Fruit fly (Drosophila melanogaster) whole organism, embryonic: Measurements from ENCODE around the gene psh.

Experiments
- Ada2b ChIP-seq: fragments of 200-800 bp; sonication (Bioruptor generic); IDR thresholded peaks from 2 replicates; pipeline ENCODE4 v1.3.6; 2022; ENCODE audit warnings: missing biosample characterization, missing genetic modification characterization
- Adf1 ChIP-seq: fragments of 200-800 bp; sonication (Bioruptor generic); IDR thresholded peaks from 2 replicates; pipeline ENCODE4 v1.3.6; 2022; ENCODE audit warnings: missing biosample characterization, missing genetic modification characterization
- Asciz ChIP-seq: fragments of 200-800 bp; sonication (Bioruptor generic); optimal IDR thresholded peaks from 2 replicates; lab custom pipeline; 2017; ENCODE audit warnings: missing biosample characterization, mild to moderate bottlenecking, missing genetic modification characterization, missing genetic modification reagents
- BEAF-32 ChIP-seq: fragments of 200-800 bp; sonication (Bioruptor generic); optimal IDR thresholded peaks from 3 replicates; lab custom pipeline; 2017; ENCODE audit warnings: missing biosample characterization, missing genetic modification characterization, mild to moderate bottlenecking, moderate library complexity, missing genetic modification reagents
- CG10321 ChIP-seq: fragments of 200-800 bp; sonication (Bioruptor generic); IDR thresholded peaks from 2 replicates; pipeline ENCODE4 v1.3.6; 2022; ENCODE audit warnings: missing biosample characterization, missing genetic modification characterization
- CG11695 ChIP-seq: fragments of 200-800 bp; sonication (Bioruptor generic); IDR thresholded peaks from 3 replicates; pipeline ENCODE4 v1.3.6; 2022; ENCODE audit warnings: missing biosample characterization, missing genetic modification characterization
- CG12071 ChIP-seq: fragments of 200-800 bp; sonication (Bioruptor generic); optimal IDR thresholded peaks from 3 replicates; lab custom pipeline; 2018; ENCODE audit warnings: missing biosample characterization, mild to moderate bottlenecking, missing genetic modification characterization
- CG12659 ChIP-seq: fragments of 200-800 bp; sonication (Bioruptor generic); optimal IDR thresholded peaks from 3 replicates; lab custom pipeline; 2017; ENCODE audit warnings: mild to moderate bottlenecking, missing biosample characterization, missing genetic modification reagents, missing genetic modification characterization
- CG13123 ChIP-seq: fragments of 200-800 bp; sonication (Bioruptor generic); optimal IDR thresholded peaks from 2 replicates; lab custom pipeline; 2016; ENCODE audit warnings: missing biosample characterization, missing genetic modification characterization
- CG14667 ChIP-seq: fragments of 200-800 bp; sonication (Bioruptor generic); IDR thresholded peaks from 2 replicates; pipeline ENCODE4 v1.3.6; 2022; ENCODE audit warnings: missing biosample characterization, missing genetic modification characterization
- CG1529 ChIP-seq: fragments of 200-800 bp; sonication (Bioruptor generic); optimal IDR thresholded peaks from 3 replicates; lab custom pipeline; 2018; ENCODE audit warnings: missing biosample characterization, missing genetic modification characterization
- CG16813 ChIP-seq: fragments of 200-800 bp; sonication (Bioruptor generic); IDR thresholded peaks from 3 replicates; pipeline ENCODE4 v1.3.6; 2022; ENCODE audit warnings: missing biosample characterization, missing genetic modification characterization; ENCODE audit not compliant: partially characterized antibody
- CG16863 ChIP-seq: fragments of 200-800 bp; sonication (Bioruptor generic); optimal IDR thresholded peaks from 3 replicates; lab custom pipeline; 2016; ENCODE audit warnings: missing biosample characterization, missing genetic modification characterization
- CG18262 ChIP-seq: fragments of 200-800 bp; optimal IDR thresholded peaks from 3 replicates; lab custom pipeline; 2019; ENCODE audit warnings: missing biosample characterization, mild to moderate bottlenecking, missing genetic modification characterization, moderate library complexity
- CG2678 ChIP-seq: fragments of 200-800 bp; sonication (Bioruptor generic); optimal IDR thresholded peaks from 3 replicates; lab custom pipeline; 2019; ENCODE audit warnings: missing biosample characterization, mild to moderate bottlenecking, missing genetic modification characterization, moderate library complexity
- CG31441 ChIP-seq: fragments of 200-800 bp; sonication (Bioruptor generic); IDR thresholded peaks from 2 replicates; pipeline ENCODE4 v1.3.6; 2022; ENCODE audit warnings: missing biosample characterization, missing genetic modification characterization
- CG32767 ChIP-seq: fragments of 200-800 bp; sonication (Bioruptor generic); IDR thresholded peaks from 2 replicates; pipeline ENCODE4 v1.3.6; 2022; ENCODE audit warnings: missing biosample characterization, missing genetic modification characterization
- CG3281 ChIP-seq: fragments of 200-800 bp; sonication (Bioruptor generic); optimal IDR thresholded peaks from 3 replicates; lab custom pipeline; 2017; ENCODE audit warnings: missing biosample characterization, mild to moderate bottlenecking, missing genetic modification characterization
- CG4424 ChIP-seq: fragments of 200-800 bp; sonication (Bioruptor generic); optimal IDR thresholded peaks from 3 replicates; lab custom pipeline; 2016; ENCODE audit warnings: missing biosample characterization, missing genetic modification characterization
- CG8281 ChIP-seq: fragments of 200-800 bp; sonication (Bioruptor generic); optimal IDR thresholded peaks from 2 replicates; lab custom pipeline; 2018; ENCODE audit warnings: missing biosample characterization, mild to moderate bottlenecking, missing genetic modification characterization, moderate library complexity
- CG8290 ChIP-seq, 3 experiments: fragments of 200-800 bp; sonication (Bioruptor generic); optimal IDR thresholded peaks; 2 replicates each; lab custom pipeline; 2016 to 2019; ENCODE audit warnings: missing biosample characterization in 3 of 3, missing genetic modification characterization in 3 of 3, mild to moderate bottlenecking in 2 of 3, moderate library complexity in 1 of 3
- CG9437 ChIP-seq: fragments of 200-800 bp; sonication (Bioruptor generic); optimal IDR thresholded peaks from 2 replicates; lab custom pipeline; 2018; ENCODE audit warnings: missing biosample characterization, mild to moderate bottlenecking, missing genetic modification characterization
- CHES-1-like ChIP-seq: fragments of 200-800 bp; sonication (Bioruptor generic); optimal IDR thresholded peaks from 2 replicates; lab custom pipeline; 2016; ENCODE audit warnings: missing biosample characterization, missing genetic modification characterization
- Camta ChIP-seq: fragments of 200-800 bp; sonication (Bioruptor generic); optimal IDR thresholded peaks from 2 replicates; lab custom pipeline; 2016; ENCODE audit warnings: missing biosample characterization, missing genetic modification characterization
- Deaf1 ChIP-seq: fragments of 200-800 bp; optimal IDR thresholded peaks from 3 replicates; lab custom pipeline; 2019; ENCODE audit warnings: missing biosample characterization, mild to moderate bottlenecking, missing genetic modification characterization, moderate library complexity
- Dek ChIP-seq: fragments of 200-800 bp; sonication (Bioruptor generic); optimal IDR thresholded peaks from 3 replicates; lab custom pipeline; 2019; ENCODE audit warnings: missing biosample characterization, mild to moderate bottlenecking, missing genetic modification characterization, moderate library complexity
- HLH4C ChIP-seq: fragments of 200-800 bp; sonication (Bioruptor generic); IDR thresholded peaks from 3 replicates; pipeline ENCODE4 v1.3.6; 2022; ENCODE audit warnings: missing biosample characterization, missing genetic modification characterization; ENCODE audit not compliant: partially characterized antibody
- MESR4 ChIP-seq: fragments of 200-800 bp; sonication (Bioruptor generic); optimal IDR thresholded peaks from 2 replicates; lab custom pipeline; 2018; ENCODE audit warnings: missing biosample characterization, mild to moderate bottlenecking, missing genetic modification characterization, moderate library complexity
- PHDP ChIP-seq: fragments of 200-800 bp; sonication (Bioruptor generic); optimal IDR thresholded peaks from 3 replicates; lab custom pipeline; 2018; ENCODE audit warnings: missing biosample characterization, mild to moderate bottlenecking, missing genetic modification characterization, moderate library complexity
- Side ChIP-seq: fragments of 200-800 bp; sonication (Bioruptor generic); optimal IDR thresholded peaks from 2 replicates; lab custom pipeline; 2016; ENCODE audit warnings: missing biosample characterization, missing genetic modification characterization
- Sry-δ ChIP-seq: fragments of 200-800 bp; sonication (Bioruptor generic); optimal IDR thresholded peaks from 2 replicates; lab custom pipeline; 2016; ENCODE audit warnings: missing biosample characterization, missing genetic modification characterization
- YL-1 ChIP-seq: fragments of 200-800 bp; sonication (Bioruptor generic); optimal IDR thresholded peaks from 3 replicates; lab custom pipeline; 2017; ENCODE audit warnings: missing biosample characterization, mild to moderate bottlenecking, missing genetic modification characterization
- al ChIP-seq: fragments of 200-800 bp; sonication (Bioruptor generic); IDR thresholded peaks from 2 replicates; pipeline ENCODE4 v1.3.6; 2022; ENCODE audit warnings: missing biosample characterization, missing genetic modification characterization
- amos ChIP-seq: fragments of 200-800 bp; sonication (Bioruptor generic); IDR thresholded peaks from 2 replicates; pipeline ENCODE4 v1.3.6; 2022; ENCODE audit warnings: missing biosample characterization, missing genetic modification characterization; ENCODE audit not compliant: partially characterized antibody
- bbx ChIP-seq: fragments of 200-800 bp; sonication (Bioruptor generic); IDR thresholded peaks from 2 replicates; pipeline ENCODE4 v1.3.6; 2022; ENCODE audit warnings: missing biosample characterization, missing genetic modification characterization; ENCODE audit not compliant: partially characterized antibody
- dpn ChIP-seq, 2 experiments: fragments of 200-800 bp; sonication (Bioruptor generic); optimal IDR thresholded peaks; 3 replicates each; lab custom pipeline; 2016; ENCODE audit warnings: missing biosample characterization in 2 of 2, missing genetic modification characterization in 2 of 2
- gce ChIP-seq: fragments of 200-800 bp; sonication (Bioruptor generic); IDR thresholded peaks from 3 replicates; pipeline ENCODE4 v1.3.6; 2022; ENCODE audit warnings: missing biosample characterization, missing genetic modification characterization
- gsb ChIP-seq: fragments of 200-800 bp; sonication (Bioruptor generic); IDR thresholded peaks from 2 replicates; pipeline ENCODE4 v1.3.6; 2022; ENCODE audit warnings: missing biosample characterization, missing genetic modification characterization
- ham ChIP-seq: fragments of 200-800 bp; sonication (Bioruptor generic); IDR thresholded peaks from 2 replicates; pipeline ENCODE4 v1.3.6; 2022; ENCODE audit warnings: missing biosample characterization, missing genetic modification characterization
- her ChIP-seq: fragments of 200-800 bp; sonication (Bioruptor generic); optimal IDR thresholded peaks from 2 replicates; lab custom pipeline; 2016; ENCODE audit warnings: missing biosample characterization, missing genetic modification characterization
- insv ChIP-seq, 2 experiments: fragments of 200-800 bp; sonication (Bioruptor generic); optimal IDR thresholded peaks; 3 replicates each; lab custom pipeline; 2016 to 2018; ENCODE audit warnings: missing biosample characterization in 2 of 2, missing genetic modification characterization in 2 of 2
- jigr1 ChIP-seq: fragments of 200-800 bp; sonication (Bioruptor generic); IDR thresholded peaks from 3 replicates; pipeline ENCODE4 v1.3.6; 2022; ENCODE audit warnings: missing biosample characterization, missing genetic modification characterization
- kah ChIP-seq: fragments of 200-800 bp; sonication (Bioruptor generic); optimal IDR thresholded peaks from 2 replicates; lab custom pipeline; 2018; ENCODE audit warnings: missing biosample characterization, mild to moderate bottlenecking, missing genetic modification characterization
- lilli ChIP-seq: fragments of 200-800 bp; sonication (Bioruptor generic); optimal IDR thresholded peaks from 3 replicates; lab custom pipeline; 2016; ENCODE audit warnings: missing biosample characterization, missing genetic modification characterization
- lmd ChIP-seq: fragments of 200-800 bp; sonication (Bioruptor generic); IDR thresholded peaks from 2 replicates; pipeline ENCODE4 v1.3.6; 2022; ENCODE audit warnings: missing biosample characterization, missing genetic modification characterization
- maf-S ChIP-seq: fragments of 200-800 bp; sonication (Bioruptor generic); optimal IDR thresholded peaks from 2 replicates; lab custom pipeline; 2016; ENCODE audit warnings: missing biosample characterization, missing genetic modification characterization
- pb ChIP-seq: fragments of 200-800 bp; sonication (Bioruptor generic); optimal IDR thresholded peaks from 3 replicates; lab custom pipeline; 2016; ENCODE audit warnings: missing biosample characterization, missing genetic modification characterization
- ro ChIP-seq: fragments of 200-800 bp; sonication (Bioruptor generic); IDR thresholded peaks from 2 replicates; pipeline ENCODE4 v1.3.6; 2022; ENCODE audit warnings: missing biosample characterization, missing genetic modification characterization
- run ChIP-seq: fragments of 200-800 bp; sonication (Bioruptor generic); optimal IDR thresholded peaks from 3 replicates; lab custom pipeline; 2018; ENCODE audit warnings: missing biosample characterization, mild to moderate bottlenecking, missing genetic modification characterization
- sd ChIP-seq: fragments of 200-800 bp; sonication (Bioruptor generic); optimal IDR thresholded peaks from 3 replicates; lab custom pipeline; 2018; ENCODE audit warnings: missing biosample characterization, mild to moderate bottlenecking, missing genetic modification characterization, moderate library complexity

Gene psh

DNA sequence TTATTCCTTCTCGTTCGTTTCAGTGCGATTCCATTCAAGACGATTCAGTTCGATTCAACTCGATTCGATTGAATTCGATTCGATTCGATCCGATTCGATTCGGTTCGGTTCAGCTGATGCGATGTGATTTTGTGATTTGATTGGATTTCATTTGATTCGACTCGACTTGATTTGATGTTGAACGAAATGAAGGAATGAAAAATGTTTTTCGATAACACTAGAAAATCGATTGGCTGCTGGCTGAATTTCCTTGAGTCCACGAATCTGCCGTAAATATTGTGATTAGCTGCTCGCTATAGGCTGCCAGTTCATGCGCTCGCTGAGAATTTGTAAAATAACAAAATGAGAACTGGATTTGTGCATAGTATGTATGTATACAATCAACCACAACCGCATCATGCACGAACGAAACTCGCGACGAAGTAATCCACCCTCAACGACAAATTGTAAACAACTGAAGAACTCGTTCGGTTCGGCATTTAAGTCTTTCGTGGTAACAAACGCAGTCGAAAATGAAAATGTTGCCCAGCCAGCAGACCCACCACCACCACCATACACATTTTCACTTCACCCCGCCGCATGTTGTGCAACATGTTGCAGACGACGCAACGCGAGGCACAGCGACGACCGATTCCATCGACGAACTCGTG, 18.4 kb upstream of the psh start, which contains the start of gene Wnt5 (continued):
- TF ChIP-seq Deaf1, result peak; percentile 92
- peak; percentile 56 for TF ChIP-seq CG12659 (GFP tag; lab: Kevin White, UChicago)
- peak; percentile 15 for TF ChIP-seq sd
- peak; percentile 67; the same call in 1 of the 2 replicates for TF ChIP-seq CG32767 (GFP tag; lab: Robert Waterston, UW)
- TF ChIP-seq Dek (tag; lab: Kevin White, UChicago), result no peak
- no peak for TF ChIP-seq CG13123 (GFP tag; lab: Kevin White, UChicago)
- TF ChIP-seq CG4424 (GFP tag; lab: Kevin White, UChicago), result no peak
- TF ChIP-seq dpn (GFP tag; optimal IDR thresholded peaks at IDR 0.05; lab: Kevin White, UChicago), result no peak
- TF ChIP-seq lmd, result no peak
- peak; percentile 22; the same call in 1 of the 3 replicates for TF ChIP-seq gce
- TF ChIP-seq CG31441, result no peak; the same call in 1 of the 2 replicates
- no peak for TF ChIP-seq Side (GFP tag; lab: Kevin White, UChicago)
- peak; percentile 57 for TF ChIP-seq bbx (GFP tag; lab: Robert Waterston, UW)
- no peak for TF ChIP-seq BEAF-32 (GFP tag; lab: Kevin White, UChicago)
- TF ChIP-seq CG11695 (GFP tag; lab: Robert Waterston, UW), result no peak
- TF ChIP-seq Ada2b, result no peak
- no peak for TF ChIP-seq CG2678 (tag; lab: Kevin White, UChicago)
- TF ChIP-seq CG8290 (GFP tag; optimal IDR thresholded peaks at IDR 0.05; lab: Kevin White, UChicago), result no peak
- TF ChIP-seq CG8290 (tag; optimal IDR thresholded peaks at IDR 0.05; lab: Kevin White, UChicago), result no peak
- peak; percentile 23; the same call in 1 of the 3 replicates for TF ChIP-seq HLH4C
- TF ChIP-seq gsb (GFP tag; lab: Robert Waterston, UW), result no peak
- TF ChIP-seq CG16863, result no peak
- no peak for TF ChIP-seq lilli (GFP tag; lab: Kevin White, UChicago)
- no peak for TF ChIP-seq Asciz (GFP tag; lab: Kevin White, UChicago)
- TF ChIP-seq al, result no peak
- no peak for TF ChIP-seq pb (GFP tag; lab: Kevin White, UChicago)
- TF ChIP-seq CG9437 (GFP tag; lab: Kevin White, UChicago), result no peak
- no peak for TF ChIP-seq CG10321 (GFP tag; lab: Robert Waterston, UW)
- TF ChIP-seq kah (GFP tag; lab: Kevin White, UChicago), result no peak
- TF ChIP-seq MESR4 (GFP tag; lab: Kevin White, UChicago), result peak; percentile 53
- TF ChIP-seq run, result peak; percentile 52
- TF ChIP-seq Adf1 (GFP tag; lab: Robert Waterston, UW), result no peak
- peak; percentile 12 for TF ChIP-seq CG18262 (tag; lab: Kevin White, UChicago)
- TF ChIP-seq ham (GFP tag; lab: Robert Waterston, UW), result no peak
- no peak for TF ChIP-seq her (GFP tag; lab: Kevin White, UChicago)
- no peak for TF ChIP-seq CG12071 (GFP tag; lab: Kevin White, UChicago)
- peak; percentile 12 for TF ChIP-seq Sry-δ
- no peak for TF ChIP-seq ro (GFP tag; lab: Robert Waterston, UW)
- TF ChIP-seq PHDP (tag; lab: Kevin White, UChicago), result no peak
- no peak for TF ChIP-seq CG1529 (GFP tag; lab: Kevin White, UChicago)
- no peak for TF ChIP-seq CG8281
- peak in 1 of 2 experiments; percentile 29 for TF ChIP-seq insv (GFP tag; optimal IDR thresholded peaks at IDR 0.05; lab: Kevin White, UChicago)
- TF ChIP-seq amos (GFP tag; lab: Robert Waterston, UW), result 0 out of 2 replicates have a peak, but pooled peaks have one; percentile 26
- TF ChIP-seq YL-1 (GFP tag; lab: Kevin White, UChicago), result peak; percentile 43
- no peak for TF ChIP-seq maf-S (GFP tag; lab: Kevin White, UChicago)
- no peak for TF ChIP-seq CG14667
- no peak for TF ChIP-seq jigr1 (GFP tag; lab: Robert Waterston, UW)
- TF ChIP-seq Camta (GFP tag; lab: Kevin White, UChicago), result no peak
- no peak for TF ChIP-seq CG16813 (GFP tag; lab: Robert Waterston, UW)
- peak; percentile 15 for TF ChIP-seq CHES-1-like
- no peak for TF ChIP-seq CG3281 (GFP tag; lab: Kevin White, UChicago)
